Worm (Caenorhabditis elegans) whole organism, L4 larva: ENCODE measurements around the gene F40F11.3.

Experiments
- F37D6.2 ChIP-seq: sonication (generic microtip); optimal IDR thresholded peaks from 2 replicates; lab custom pipeline; 2016; ENCODE audit warnings: mild to moderate bottlenecking, missing genetic modification characterization, missing compliant biosample characterization
- F44E2.7 ChIP-seq: fragments of 200-800 bp; sonication (Bioruptor generic); IDR thresholded peaks from 2 replicates; pipeline ENCODE4 v2.1.2; 2022; ENCODE audit warnings: missing genetic modification characterization, missing compliant biosample characterization
- F49E8.2 ChIP-seq: sonication (generic microtip); optimal IDR thresholded peaks from 2 replicates; lab custom pipeline; 2016; ENCODE audit warnings: missing compliant biosample characterization, mild to moderate bottlenecking, missing genetic modification characterization, borderline replicate concordance
- R02D3.7 ChIP-seq: fragments of 150-350 bp; sonication (generic microtip); optimal IDR thresholded peaks from 3 replicates; lab custom pipeline; 2014; ENCODE audit warnings: missing biosample characterization, missing genetic modification characterization
- Y48G9A.11 ChIP-seq: fragments of 200-800 bp; sonication (Bioruptor generic); IDR thresholded peaks from 2 replicates; pipeline ENCODE4 v1.3.6; 2022; ENCODE audit warnings: missing genetic modification reagents, missing genetic modification characterization, missing compliant biosample characterization
- Y5F2A.4 ChIP-seq: fragments of 200-800 bp; sonication (Bioruptor generic); optimal IDR thresholded peaks from 2 replicates; lab custom pipeline; 2018; ENCODE audit warnings: mild to moderate bottlenecking, missing genetic modification characterization, missing compliant biosample characterization
- aha-1 ChIP-seq: fragments of 150-350 bp; peaks from one replicate; lab custom pipeline; 2014; ENCODE audit warnings: missing biosample characterization, missing genetic modification characterization
- ama-1 ChIP-seq: fragments of 150-350 bp; optimal IDR thresholded peaks from 2 replicates; lab custom pipeline; 2014; ENCODE audit warnings: inconsistent platforms, mixed read lengths
- ceh-20 ChIP-seq: fragments of 200-800 bp; sonication (Bioruptor generic); IDR thresholded peaks from 2 replicates; pipeline ENCODE4 v1.3.6; 2022; ENCODE audit warnings: missing genetic modification reagents, missing genetic modification characterization, missing compliant biosample characterization
- ceh-28 ChIP-seq: fragments of 150-350 bp; optimal IDR thresholded peaks from 2 replicates; lab custom pipeline; 2014; ENCODE audit warnings: missing biosample characterization, missing genetic modification reagents, missing genetic modification characterization
- ceh-44 ChIP-seq: fragments of 200-800 bp; sonication (Bioruptor generic); IDR thresholded peaks from 2 replicates; pipeline ENCODE4 v1.3.6; 2022; ENCODE audit warnings: missing genetic modification reagents, missing genetic modification characterization, missing compliant biosample characterization
- cey-2 ChIP-seq: sonication (generic microtip); optimal IDR thresholded peaks from 3 replicates; lab custom pipeline; 2017; ENCODE audit warnings: missing genetic modification characterization, mild to moderate bottlenecking, missing compliant biosample characterization, antibody characterized with exemption, borderline replicate concordance; ENCODE audit not compliant: insufficient read depth
- daf-16 ChIP-seq, 3 experiments: sonication (generic microtip); optimal IDR thresholded peaks; 2 replicates each; lab custom pipeline; 2016 to 2017; ENCODE audit warnings: missing genetic modification characterization in 3 of 3, missing genetic modification reagents in 3 of 3, mild to moderate bottlenecking in 2 of 3, missing compliant biosample characterization in 2 of 3, missing biosample characterization in 1 of 3, moderate library complexity in 1 of 3
- dmd-6 ChIP-seq: fragments of 200-800 bp; sonication (Bioruptor generic); IDR thresholded peaks from 2 replicates; pipeline ENCODE4 v1.3.6; 2022; ENCODE audit warnings: missing genetic modification reagents, missing genetic modification characterization, missing compliant biosample characterization
- dmd-8 ChIP-seq: fragments of 200-800 bp; sonication (Bioruptor generic); IDR thresholded peaks from 2 replicates; pipeline ENCODE4 v1.3.6; 2022; ENCODE audit warnings: missing genetic modification characterization, missing compliant biosample characterization
- dmd-9 ChIP-seq: fragments of 200-800 bp; sonication (Bioruptor generic); IDR thresholded peaks from 2 replicates; pipeline ENCODE4 v1.3.6; 2022; ENCODE audit warnings: missing genetic modification reagents, missing genetic modification characterization, missing compliant biosample characterization
- dve-1 ChIP-seq: sonication (generic microtip); optimal IDR thresholded peaks from 2 replicates; lab custom pipeline; 2017; ENCODE audit warnings: antibody characterized with exemption, mild to moderate bottlenecking, missing genetic modification characterization, missing compliant biosample characterization; ENCODE audit not compliant: insufficient read depth
- egl-43 ChIP-seq: fragments of 200-800 bp; sonication (Bioruptor generic); IDR thresholded peaks from 2 replicates; pipeline ENCODE4 v1.3.6; 2022; ENCODE audit warnings: missing genetic modification reagents, missing genetic modification characterization, missing compliant biosample characterization
- fos-1 ChIP-seq: fragments of 150-350 bp; optimal IDR thresholded peaks from 2 replicates; lab custom pipeline; 2014; ENCODE audit warnings: missing biosample characterization, missing genetic modification characterization
- hif-1 ChIP-seq, 2 experiments: sonication (generic microtip); optimal IDR thresholded peaks; 2 replicates each; lab custom pipeline; 2016 to 2017; ENCODE audit warnings: missing compliant biosample characterization in 2 of 2, missing genetic modification characterization in 2 of 2, missing genetic modification reagents in 2 of 2, missing genotype in 2 of 2, mild to moderate bottlenecking in 1 of 2
- hlh-11 ChIP-seq: fragments of 200-800 bp; sonication (Bioruptor generic); optimal IDR thresholded peaks from 2 replicates; lab custom pipeline; 2018; ENCODE audit warnings: mild to moderate bottlenecking, missing genetic modification characterization, missing compliant biosample characterization
- hlh-30 ChIP-seq: sonication (generic microtip); optimal IDR thresholded peaks from 2 replicates; lab custom pipeline; 2017; ENCODE audit warnings: antibody characterized with exemption, mild to moderate bottlenecking, missing genetic modification characterization, missing compliant biosample characterization; ENCODE audit not compliant: insufficient read depth
- hmg-1.1 ChIP-seq: fragments of 200-800 bp; sonication (Bioruptor generic); IDR thresholded peaks from 2 replicates; pipeline ENCODE4 v1.3.6; 2022; ENCODE audit warnings: missing genetic modification reagents, missing genetic modification characterization, missing compliant biosample characterization
- lir-3 ChIP-seq: sonication (generic microtip); optimal IDR thresholded peaks from 2 replicates; lab custom pipeline; 2016; ENCODE audit warnings: mild to moderate bottlenecking, missing genetic modification characterization, missing compliant biosample characterization
- madf-9 ChIP-seq: fragments of 200-800 bp; sonication (Bioruptor generic); conservative IDR thresholded peaks from 2 replicates; pipeline ENCODE4 v1.3.6; 2022; ENCODE audit warnings: missing genetic modification reagents, missing genetic modification characterization, missing compliant biosample characterization
- mep-1 ChIP-seq: fragments of 150-350 bp; sonication (generic microtip); optimal IDR thresholded peaks from 3 replicates; lab custom pipeline; 2014; ENCODE audit warnings: missing biosample characterization, missing genetic modification characterization
- mes-2 ChIP-seq: sonication (generic microtip); optimal IDR thresholded peaks from 2 replicates; lab custom pipeline; 2016; ENCODE audit warnings: missing genotype, mild to moderate bottlenecking, missing genetic modification characterization, missing compliant biosample characterization; ENCODE audit not compliant: poor library complexity, severe bottlenecking
- mxl-3 ChIP-seq: fragments of 200-800 bp; sonication (Bioruptor generic); optimal IDR thresholded peaks from 2 replicates; lab custom pipeline; 2018; ENCODE audit warnings: mild to moderate bottlenecking, missing genetic modification characterization, missing compliant biosample characterization
- nhr-28 ChIP-seq: fragments of 150-350 bp; optimal IDR thresholded peaks from 2 replicates; lab custom pipeline; 2014; ENCODE audit warnings: missing biosample characterization, missing genetic modification characterization
- nhr-41 ChIP-seq: fragments of 200-800 bp; sonication (Bioruptor generic); IDR thresholded peaks from 2 replicates; pipeline ENCODE4 v1.3.6; 2022; ENCODE audit warnings: missing genetic modification reagents, missing genetic modification characterization, missing compliant biosample characterization
- nhr-42 ChIP-seq: fragments of 200-800 bp; sonication (Bioruptor generic); IDR thresholded peaks from 2 replicates; pipeline ENCODE4 v1.3.6; 2022; ENCODE audit warnings: missing genetic modification characterization, missing compliant biosample characterization
- nhr-6 ChIP-seq: fragments of 150-350 bp; optimal IDR thresholded peaks from 2 replicates; lab custom pipeline; 2014; ENCODE audit warnings: missing biosample characterization, missing genetic modification characterization
- nhr-77 ChIP-seq: fragments of 150-350 bp; optimal IDR thresholded peaks from 2 replicates; lab custom pipeline; 2014; ENCODE audit warnings: missing biosample characterization, missing genetic modification characterization
- pha-4 ChIP-seq, 2 experiments: fragments of 150-350 bp in 1 of 2; fragments of 200-800 bp in 1 of 2; sonication (Bioruptor generic) in 1 of 2; IDR thresholded peaks in 1 of 2; optimal IDR thresholded peaks in 1 of 2; 2 replicates each; pipeline versions ENCODE4 v1.3.6 to Lab custom; 2014 to 2022; ENCODE audit warnings: missing genetic modification characterization in 2 of 2, missing genetic modification reagents in 2 of 2, missing biosample characterization in 1 of 2, missing compliant biosample characterization in 1 of 2
- php-3 ChIP-seq: fragments of 200-800 bp; sonication (Bioruptor generic); IDR thresholded peaks from 2 replicates; pipeline ENCODE4 v1.3.6; 2022; ENCODE audit warnings: missing genetic modification reagents, missing genetic modification characterization, missing compliant biosample characterization
- rbr-2 ChIP-seq: sonication (generic microtip); optimal IDR thresholded peaks from 2 replicates; lab custom pipeline; 2016; ENCODE audit warnings: missing genotype, missing genetic modification characterization, missing compliant biosample characterization
- sdz-12 ChIP-seq: fragments of 200-800 bp; sonication (Bioruptor generic); optimal IDR thresholded peaks from 2 replicates; lab custom pipeline; 2018; ENCODE audit warnings: mild to moderate bottlenecking, missing genetic modification characterization, missing compliant biosample characterization
- set-16 ChIP-seq: fragments of 200-800 bp; sonication (Bioruptor generic); IDR thresholded peaks from 2 replicates; pipeline ENCODE4 v1.3.6; 2022; ENCODE audit warnings: missing genetic modification reagents, missing genetic modification characterization, missing compliant biosample characterization
- tag-97 ChIP-seq: fragments of 200-800 bp; sonication (Bioruptor generic); IDR thresholded peaks from 2 replicates; pipeline ENCODE4 v1.3.6; 2022; ENCODE audit warnings: missing genetic modification characterization, missing compliant biosample characterization
- zip-11 ChIP-seq: fragments of 200-800 bp; sonication (Bioruptor generic); IDR thresholded peaks from 2 replicates; pipeline ENCODE4 v1.3.6; 2022; ENCODE audit warnings: missing genetic modification characterization, missing compliant biosample characterization

F40F11.3 gene

ce11 chrIV:11592820-11593219 is 983 bp downstream of the F40F11.3 start (continued):
- TF ChIP-seq ceh-20 (GFP tag; lab: Robert Waterston, UW) (0 out of 2 replicates have a peak, but pooled peaks have one; percentile 14), daf-16 (GFP tag; optimal IDR thresholded peaks at IDR 0.05; lab: Kevin White, UChicago) (no peak), daf-16 (tag; optimal IDR thresholded peaks at IDR 0.05; lab: Kevin White, UChicago) (peak; percentile 19), mes-2 (peak; percentile 95), hif-1 (tag; optimal IDR thresholded peaks at IDR 0.05; lab: Kevin White, UChicago) (peak in 1 of 2 experiments; percentile 64)

ce11 chrIV:11592165-11592564 is 1.6 kb downstream of the F40F11.3 start, which contains the start of gene spe-36:
Gene spe-36 (minus strand): TSS chrIV:11592265.
- TF ChIP-seq set-16 (GFP tag; lab: Robert Waterston, UW) (no peak), dve-1 (no peak), F49E8.2 (no peak), dmd-8 (no peak), nhr-28 (tag; lab: Kevin White, UChicago) (no peak), pha-4 (GFP tag; IDR thresholded peaks at IDR 0.05; lab: Robert Waterston, UW) (no peak), pha-4 (tag; optimal IDR thresholded peaks at IDR 0.05; lab: Kevin White, UChicago) (no peak), zip-11 (GFP tag; lab: Robert Waterston, UW) (no peak), Y5F2A.4 (GFP tag; lab: Kevin White, UChicago) (no peak), mep-1 (tag; lab: Kevin White, UChicago) (no peak)

- TF ChIP-seq aha-1 (tag; lab: Kevin White, UChicago) (peak; percentile 92), rbr-2 (no peak)
These were observed 7.3 kb downstream of the F40F11.3 start for ce11 chrIV:11586484-11586883.

- TF ChIP-seq ama-1 (no peak), nhr-77 (tag; lab: Kevin White, UChicago) (no peak), php-3 (GFP tag; lab: Robert Waterston, UW) (no peak), daf-16 (GFP tag; optimal IDR thresholded peaks at IDR 0.05; lab: Kevin White, UChicago) (no peak), daf-16 (tag; optimal IDR thresholded peaks at IDR 0.05; lab: Kevin White, UChicago) (peak; percentile 25), fos-1 (no peak), hif-1 (tag; optimal IDR thresholded peaks at IDR 0.05; lab: Kevin White, UChicago) (no peak), lir-3 (tag; lab: Kevin White, UChicago) (no peak), nhr-42 (GFP tag; lab: Robert Waterston, UW) (no peak), mes-2 (peak; percentile 20), dmd-8 (no peak), zip-11 (GFP tag; lab: Robert Waterston, UW) (no peak), F44E2.7 (no peak), ceh-28 (tag; lab: Kevin White, UChicago) (no peak), hlh-30 (tag; lab: Kevin White, UChicago) (peak; percentile 5), hlh-11 (tag; lab: Kevin White, UChicago) (peak; percentile 17), tag-97 (GFP tag; lab: Robert Waterston, UW) (no peak), nhr-41 (no peak), dve-1 (peak; percentile 15), madf-9 (GFP tag; lab: Robert Waterston, UW) (no peak), cey-2 (no peak)
These were observed 8.9 kb downstream of the F40F11.3 start for ce11 chrIV:11584853-11585252.

- TF ChIP-seq sdz-12 (GFP tag; lab: Kevin White, UChicago) (no peak), dmd-9 (GFP tag; lab: Robert Waterston, UW) (0 out of 2 replicates have a peak, but pooled peaks have one; percentile 11), set-16 (GFP tag; lab: Robert Waterston, UW) (peak; percentile 95), hmg-1.1 (peak; percentile 27; the same call in 1 of the 2 replicates), lir-3 (tag; lab: Kevin White, UChicago) (no peak), dmd-8 (0 out of 2 replicates have a peak, but pooled peaks have one; percentile 53), F37D6.2 (tag; lab: Kevin White, UChicago) (peak; percentile 33), nhr-6 (tag; lab: Kevin White, UChicago) (peak; percentile 30), mep-1 (tag; lab: Kevin White, UChicago) (peak; percentile 38), R02D3.7 (no peak), dmd-6 (GFP tag; lab: Robert Waterston, UW) (0 out of 2 replicates have a peak, but pooled peaks have one; percentile 18), nhr-42 (GFP tag; lab: Robert Waterston, UW) (no peak), Y48G9A.11 (0 out of 2 replicates have a peak, but pooled peaks have one; percentile 44), daf-16 (GFP tag; optimal IDR thresholded peaks at IDR 0.05; lab: Kevin White, UChicago) (no peak), daf-16 (tag; optimal IDR thresholded peaks at IDR 0.05; lab: Kevin White, UChicago) (peak; percentile 45), mxl-3 (GFP tag; lab: Kevin White, UChicago) (peak; percentile 10), hlh-11 (tag; lab: Kevin White, UChicago) (peak; percentile 48), F44E2.7 (no peak), ceh-44 (0 out of 2 replicates have a peak, but pooled peaks have one; percentile 14), ceh-20 (GFP tag; lab: Robert Waterston, UW) (0 out of 2 replicates have a peak, but pooled peaks have one; percentile 42), egl-43 (GFP tag; lab: Robert Waterston, UW) (peak; percentile 84)
These were observed 9.9 kb downstream of the F40F11.3 start, which contains the start of gene F12F6.1 for ce11 chrIV:11583906-11584378. Gene F12F6.1 (plus strand): TSS chrIV:11583956.
